Fruit fly (Drosophila melanogaster) S2 (cell line): Measurements from ENCODE around the gene Unc50.

ENCODE experiments used
- CG8478 ChIP-seq: fragments of >200 bp; optimal IDR thresholded peaks from 2 replicates; lab custom pipeline; 2018
- CTCF ChIP-seq, 2 experiments: fragments of >200 bp; optimal IDR thresholded peaks; 2 replicates each; lab custom pipeline; 2018

The Unc50 gene

DNA sequence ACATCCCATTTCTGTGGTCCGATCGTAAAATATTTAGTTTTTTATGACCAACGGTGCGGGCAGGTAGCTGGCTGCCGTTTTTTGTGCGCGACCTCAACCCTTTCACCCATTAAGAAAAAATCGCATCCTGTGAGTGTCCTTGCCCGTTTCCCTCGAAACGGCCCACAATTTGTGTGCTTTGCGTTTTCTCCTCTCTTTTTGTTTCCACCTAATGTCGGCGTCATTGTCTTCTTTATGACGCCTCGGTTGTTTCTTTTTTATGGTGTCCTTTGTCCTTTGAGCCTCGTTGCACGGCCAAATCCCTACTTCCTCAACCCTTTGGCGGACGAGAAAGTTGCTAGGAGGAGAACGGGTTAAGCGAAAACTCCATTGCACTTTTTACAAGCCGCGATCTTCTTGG lies 24.8 kb upstream of the Unc50 start:
- no peak for TF ChIP-seq CG8478
- TF ChIP-seq CTCF (optimal IDR thresholded peaks at IDR 0.05; lab: Kevin White, UChicago), result no peak

- no peak for TF ChIP-seq CTCF (optimal IDR thresholded peaks at IDR 0.05; lab: Kevin White, UChicago)
- TF ChIP-seq CG8478, result no peak
Measured at dm6 chr3R:8700660-8701059, 24.2 kb upstream of the Unc50 start.

dm6 chr3R:8699230-8699629 lies 22.8 kb upstream of the Unc50 start:
- TF ChIP-seq CG8478, result no peak
- TF ChIP-seq CTCF (optimal IDR thresholded peaks at IDR 0.05; lab: Kevin White, UChicago), result no peak

DNA sequence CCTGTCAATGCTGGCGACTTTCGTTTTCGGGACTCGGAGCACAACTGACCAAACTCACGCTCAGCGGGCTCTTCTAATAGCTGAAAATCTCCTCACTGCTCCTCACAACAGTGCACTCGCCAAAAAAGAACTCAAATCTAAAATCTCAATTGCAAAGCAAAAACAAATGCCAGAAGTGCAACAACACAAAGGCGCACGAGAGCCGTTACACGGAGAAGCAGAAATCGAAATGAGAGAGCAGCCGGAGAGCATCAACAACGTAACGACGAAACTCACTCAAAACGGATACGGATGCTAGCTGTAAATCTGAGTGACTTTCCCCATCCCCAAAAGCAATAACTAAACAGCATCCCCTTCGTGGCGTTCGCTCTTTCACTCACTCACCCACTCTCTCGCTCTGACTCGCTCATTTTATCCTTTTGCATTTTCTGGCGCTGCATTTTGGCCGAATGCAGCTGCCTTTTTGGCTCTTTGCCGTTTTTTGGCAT lies 21.4 kb upstream of the Unc50 start, which contains the start of gene hb:
Gene hb (minus strand): TSS at position 51 of the 488 bp plus-strand sequence.
- TF ChIP-seq CTCF (optimal IDR thresholded peaks at IDR 0.05; lab: Kevin White, UChicago) (no peak), CG8478 (no peak)

DNA sequence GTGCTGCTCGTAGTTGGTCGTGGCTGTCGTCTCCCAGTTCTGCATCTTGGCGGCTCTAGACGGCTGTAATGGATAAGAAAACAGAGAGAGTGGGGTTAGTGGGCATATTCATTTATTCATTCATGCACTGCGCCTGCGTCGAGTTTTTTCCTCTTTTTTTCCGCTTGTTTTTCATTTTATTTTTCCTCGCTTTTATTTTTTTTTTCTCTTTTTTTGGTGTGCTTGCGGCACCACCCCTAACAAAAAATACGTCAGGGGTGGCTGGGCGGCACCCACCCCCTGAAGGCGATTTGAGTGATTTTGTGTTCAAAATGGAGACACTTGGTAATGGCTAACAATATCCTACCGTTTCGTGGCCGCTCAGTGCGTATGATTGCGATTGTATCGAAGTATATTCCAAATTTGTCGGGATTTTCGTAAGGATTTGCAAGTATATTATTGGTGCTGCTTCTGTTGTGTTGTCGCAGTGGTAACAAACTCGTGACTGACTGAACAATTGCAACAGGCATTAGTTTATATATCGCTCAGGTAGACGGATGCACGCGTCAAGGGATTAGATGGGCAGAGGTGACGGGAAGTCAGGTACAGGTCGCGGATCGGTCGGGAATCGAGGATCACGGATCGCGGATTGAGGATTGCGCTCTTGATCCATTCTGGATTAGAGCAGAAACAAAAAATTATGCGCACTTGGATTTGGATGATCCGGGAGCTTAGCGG lies 17.9 kb upstream of the Unc50 start:
- TF ChIP-seq CG8478 (no peak), CTCF (optimal IDR thresholded peaks at IDR 0.05; lab: Kevin White, UChicago) (no peak)

- no peak for TF ChIP-seq CTCF (optimal IDR thresholded peaks at IDR 0.05; lab: Kevin White, UChicago)
- no peak for TF ChIP-seq CG8478
Measured at dm6 chr3R:8686446-8686845, 10.0 kb upstream of the Unc50 start.

DNA sequence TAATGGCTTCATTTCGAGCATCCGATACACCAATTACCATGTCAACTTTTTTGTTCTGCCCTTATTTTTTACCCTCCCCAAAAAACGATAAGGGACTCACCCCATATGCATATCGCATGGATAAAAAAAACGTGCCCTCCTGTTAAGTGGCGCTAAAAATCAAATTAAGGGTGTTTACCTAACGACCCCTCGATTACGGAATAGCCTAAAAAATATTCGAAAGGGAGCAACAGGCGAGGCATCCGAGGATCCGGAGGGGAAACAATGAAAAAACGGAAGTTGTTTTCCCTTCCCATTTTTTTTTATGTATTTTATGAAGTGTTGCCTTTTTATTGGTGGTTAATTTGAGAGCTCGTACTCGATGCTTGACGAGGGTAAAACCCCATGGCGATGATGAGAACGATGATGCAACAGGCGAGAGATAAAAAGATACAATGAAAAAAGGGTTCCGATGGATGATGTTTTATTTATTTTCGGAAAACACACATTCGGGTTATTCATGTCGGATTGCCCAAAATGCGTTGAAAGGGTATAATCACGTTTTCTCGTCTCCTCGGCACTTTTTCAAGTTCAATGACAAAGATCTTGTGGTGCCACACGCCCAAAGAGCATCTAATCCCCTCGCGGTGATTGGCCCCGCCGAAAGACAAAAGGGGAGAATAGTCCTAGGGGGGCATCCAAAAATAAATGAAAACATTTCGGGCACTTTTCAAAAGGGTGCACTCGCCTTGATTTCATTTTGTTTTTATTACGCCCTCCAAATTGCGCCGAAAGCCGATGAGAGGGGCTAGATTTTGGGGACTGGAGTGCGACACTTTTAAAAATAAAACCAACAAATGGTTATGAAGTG lies 8.1 kb upstream of the Unc50 start, which contains the start of gene CG44227:
Gene CG44227 (minus strand): TSS at position 849 of the 850 bp plus-strand sequence.
- TF ChIP-seq CG8478 (no peak), CTCF (optimal IDR thresholded peaks at IDR 0.05; lab: Kevin White, UChicago) (no peak)

- TF ChIP-seq CTCF (optimal IDR thresholded peaks at IDR 0.05; lab: Kevin White, UChicago) (no peak), CG8478 (no peak)
Measured at dm6 chr3R:8683280-8683679, 6.9 kb upstream of the Unc50 start.

dm6 chr3R:8680611-8681010 lies 4.2 kb upstream of the Unc50 start:
- TF ChIP-seq CTCF (optimal IDR thresholded peaks at IDR 0.05; lab: Kevin White, UChicago) (no peak), CG8478 (no peak)

DNA sequence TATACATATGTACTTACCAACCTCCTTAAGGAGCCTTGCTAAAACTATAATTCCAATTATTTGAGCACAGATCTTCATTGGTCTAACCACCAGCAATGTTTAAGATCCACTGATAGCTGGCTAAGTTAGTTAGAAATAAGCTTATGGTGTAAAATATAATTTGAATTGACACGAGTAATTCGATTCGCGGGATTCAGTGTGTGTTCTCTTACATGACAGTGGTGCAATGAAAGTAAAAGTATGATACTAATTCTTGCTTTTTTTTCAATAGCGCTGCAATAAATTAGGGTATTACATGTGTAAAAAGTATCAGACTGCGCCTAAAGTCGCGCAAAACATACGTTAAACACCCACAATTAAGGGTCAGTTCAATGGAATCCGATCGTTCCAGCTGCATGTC lies 3.5 kb upstream of the Unc50 start, which contains the start of gene CG33325:
Gene CG33325 (minus strand): TSS at position 101 of the 400 bp plus-strand sequence.
- no peak for TF ChIP-seq CG8478
- no peak for TF ChIP-seq CTCF (optimal IDR thresholded peaks at IDR 0.05; lab: Kevin White, UChicago)

DNA sequence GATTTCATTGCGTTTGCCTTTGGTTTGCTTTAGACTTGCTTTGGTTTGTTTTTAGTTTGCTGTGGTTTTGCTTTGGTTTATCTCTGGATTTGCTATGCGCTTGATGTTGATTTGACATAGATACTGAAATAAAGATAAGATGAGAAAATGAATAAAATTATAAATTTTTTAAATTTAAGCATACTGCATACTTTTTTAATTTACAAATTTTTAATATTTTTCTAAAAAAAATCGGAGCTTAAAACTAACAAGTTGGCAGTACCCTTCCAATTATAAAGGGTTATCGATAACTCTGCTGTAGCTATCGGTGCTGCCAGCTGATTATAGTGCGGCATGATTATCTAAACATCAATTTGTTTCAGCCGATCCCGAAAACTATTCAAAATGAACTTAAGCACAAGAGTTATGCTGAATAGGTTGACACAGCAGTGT lies 2.6 kb downstream of the Unc50 start, which contains the start of gene mRpL19:
Gene mRpL19 (plus strand): TSS at position 307 of the 432 bp plus-strand sequence.
- TF ChIP-seq CG8478 (no peak), CTCF (optimal IDR thresholded peaks at IDR 0.05; lab: Kevin White, UChicago) (no peak)

DNA sequence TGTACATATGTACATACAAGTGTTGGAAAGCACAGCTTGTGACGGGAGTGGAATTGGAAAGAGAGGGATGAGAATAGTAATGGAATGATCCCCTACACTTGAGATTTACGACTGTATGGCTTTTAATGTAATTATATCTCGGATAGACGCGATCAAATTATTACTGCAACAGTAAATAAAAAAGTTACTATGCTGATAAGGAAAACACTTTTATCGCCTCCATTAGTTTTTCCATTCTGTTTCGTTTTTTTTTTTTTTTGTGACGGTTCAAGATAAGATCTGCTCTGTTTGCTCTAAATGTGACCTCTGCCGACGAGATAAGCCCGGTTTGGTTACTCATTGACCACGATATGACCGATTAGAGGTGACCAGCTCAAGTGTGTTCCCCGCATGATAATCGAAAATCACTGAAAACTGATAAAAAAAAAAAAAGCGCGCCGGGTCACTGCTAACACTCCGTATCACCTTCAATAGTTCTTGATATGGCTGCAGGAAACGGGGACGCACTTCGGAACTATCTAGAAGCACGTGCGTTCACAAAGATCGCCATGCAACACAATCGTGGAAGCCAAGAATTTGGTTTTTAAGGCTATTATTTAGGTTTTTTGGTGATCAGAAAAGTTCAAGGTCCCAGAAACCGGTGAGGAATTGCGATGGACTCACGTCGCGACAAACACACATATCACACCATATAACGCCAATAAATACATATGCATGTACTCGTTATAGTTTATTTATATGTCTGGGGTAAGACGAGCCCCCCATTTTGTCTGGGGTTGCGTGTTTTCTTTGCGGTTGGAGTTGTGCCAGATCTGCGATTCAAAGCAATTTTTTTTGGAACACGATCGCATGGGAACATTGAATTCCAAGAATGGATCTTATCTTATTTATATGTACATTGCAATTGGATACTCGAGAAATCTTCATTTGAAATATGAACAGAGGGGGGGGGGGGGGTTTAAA lies 5.6 kb downstream of the Unc50 start, which contains the start of gene p:
Gene p (minus strand): TSS at position 156 of the 963 bp plus-strand sequence.
- TF ChIP-seq CG8478 (no peak), CTCF (optimal IDR thresholded peaks at IDR 0.05; lab: Kevin White, UChicago) (no peak)

DNA sequence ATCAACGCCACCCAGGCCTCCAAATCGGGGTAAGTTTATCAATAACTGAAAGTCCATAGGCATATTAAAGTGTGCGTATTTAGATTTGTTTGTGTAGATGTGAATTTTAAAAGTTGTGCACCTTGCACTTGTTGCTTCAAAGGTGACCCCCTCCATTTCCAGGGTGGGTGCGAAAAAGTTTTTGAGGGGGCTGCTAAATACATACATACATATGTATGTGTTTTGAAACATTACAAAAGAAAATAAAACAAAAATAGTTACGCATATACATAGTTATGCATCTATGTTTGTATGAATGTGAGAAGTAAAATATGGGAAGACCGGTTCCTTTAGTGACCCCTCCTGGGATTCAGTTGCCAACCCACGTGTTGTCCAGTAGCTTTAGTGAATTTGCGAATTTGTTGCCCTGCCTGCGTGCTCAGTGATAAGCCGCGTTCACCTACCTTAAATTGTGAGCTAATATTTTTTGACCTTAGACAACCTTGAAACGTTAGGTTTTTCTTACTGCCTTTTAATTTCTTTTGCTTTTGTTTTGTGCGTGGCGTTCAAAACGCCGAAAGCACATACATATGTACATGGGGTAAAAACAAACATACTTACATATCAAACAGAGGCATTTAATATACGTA lies 6.4 kb downstream of the Unc50 start:
- TF ChIP-seq CG8478 (no peak), CTCF (optimal IDR thresholded peaks at IDR 0.05; lab: Kevin White, UChicago) (no peak)
